Worm (Caenorhabditis elegans): ENCODE results near the gene Y39A1A.9.

Gene Y39A1A.9

ce11 chrIII:10633403-10633674 is at the start of gene Y39A1A.9:
Gene Y39A1A.9 (minus strand): TSS chrIII:10633501.
- TF ChIP-seq dao-5 (tag; optimal IDR thresholded peaks at IDR 0.05) (no peak), W03F9.2 (tag; optimal IDR thresholded peaks at IDR 0.05) (no peak), him-1 (tag; optimal IDR thresholded peaks at IDR 0.05) (no peak)

- no peak for TF ChIP-seq him-1 (tag; optimal IDR thresholded peaks at IDR 0.05)
- TF ChIP-seq dao-5 (tag; optimal IDR thresholded peaks at IDR 0.05) = no peak
- no peak for TF ChIP-seq W03F9.2 (tag; optimal IDR thresholded peaks at IDR 0.05)
Measured at ce11 chrIII:10678971-10679370, 45.7 kb upstream of the Y39A1A.9 start, which contains the start of gene Y39A1A.16. Gene Y39A1A.16 (plus strand): TSS chrIII:10679271.

- TF ChIP-seq W03F9.2 (tag; optimal IDR thresholded peaks at IDR 0.05) = no peak
- TF ChIP-seq dao-5 (tag; optimal IDR thresholded peaks at IDR 0.05) = no peak
- no peak for TF ChIP-seq him-1 (tag; optimal IDR thresholded peaks at IDR 0.05)
Measured at ce11 chrIII:10671894-10672293, 38.6 kb upstream of the Y39A1A.9 start.

ce11 chrIII:10666640-10667039 is 33.3 kb upstream of the Y39A1A.9 start:
- no peak for TF ChIP-seq dao-5 (tag; optimal IDR thresholded peaks at IDR 0.05)
- TF ChIP-seq W03F9.2 (tag; optimal IDR thresholded peaks at IDR 0.05) = no peak
- no peak for TF ChIP-seq him-1 (tag; optimal IDR thresholded peaks at IDR 0.05)

- no peak for TF ChIP-seq W03F9.2 (tag; optimal IDR thresholded peaks at IDR 0.05)
- TF ChIP-seq dao-5 (tag; optimal IDR thresholded peaks at IDR 0.05) = no peak
- TF ChIP-seq him-1 (tag; optimal IDR thresholded peaks at IDR 0.05) = no peak
Measured at ce11 chrIII:10661292-10661691, 28.0 kb upstream of the Y39A1A.9 start.

- TF ChIP-seq W03F9.2 (tag; optimal IDR thresholded peaks at IDR 0.05) (no peak), dao-5 (tag; optimal IDR thresholded peaks at IDR 0.05) (no peak)
Measured at ce11 chrIII:10658394-10658793, 25.1 kb upstream of the Y39A1A.9 start.

- TF ChIP-seq him-1 (tag; optimal IDR thresholded peaks at IDR 0.05) (no peak), W03F9.2 (tag; optimal IDR thresholded peaks at IDR 0.05) (no peak), dao-5 (tag; optimal IDR thresholded peaks at IDR 0.05) (no peak)
Measured at ce11 chrIII:10657661-10658060, 24.4 kb upstream of the Y39A1A.9 start.

ce11 chrIII:10656069-10656468 is 22.8 kb upstream of the Y39A1A.9 start:
- no peak for TF ChIP-seq him-1 (tag; optimal IDR thresholded peaks at IDR 0.05)

- TF ChIP-seq dao-5 (tag; optimal IDR thresholded peaks at IDR 0.05) (no peak), him-1 (tag; optimal IDR thresholded peaks at IDR 0.05) (no peak), W03F9.2 (tag; optimal IDR thresholded peaks at IDR 0.05) (no peak)
Measured at ce11 chrIII:10654718-10655117, 21.4 kb upstream of the Y39A1A.9 start, which contains the start of gene cnt-2. Gene cnt-2 (plus strand): TSS chrIII:10655018.

ce11 chrIII:10653479-10653878 is 20.2 kb upstream of the Y39A1A.9 start:
- TF ChIP-seq W03F9.2 (tag; optimal IDR thresholded peaks at IDR 0.05) (no peak), dao-5 (tag; optimal IDR thresholded peaks at IDR 0.05) (no peak), him-1 (tag; optimal IDR thresholded peaks at IDR 0.05) (no peak)

- TF ChIP-seq W03F9.2 (tag; optimal IDR thresholded peaks at IDR 0.05) = no peak
- no peak for TF ChIP-seq dao-5 (tag; optimal IDR thresholded peaks at IDR 0.05)
- no peak for TF ChIP-seq him-1 (tag; optimal IDR thresholded peaks at IDR 0.05)
Measured at ce11 chrIII:10652833-10653232, 19.5 kb upstream of the Y39A1A.9 start.

- TF ChIP-seq W03F9.2 (tag; optimal IDR thresholded peaks at IDR 0.05) (no peak), dao-5 (tag; optimal IDR thresholded peaks at IDR 0.05) (no peak), him-1 (tag; optimal IDR thresholded peaks at IDR 0.05) (no peak)
Measured at ce11 chrIII:10651634-10652033, 18.3 kb upstream of the Y39A1A.9 start.

ce11 chrIII:10649219-10649618 is 15.9 kb upstream of the Y39A1A.9 start, which contains the start of gene emg-1:
Gene emg-1 (plus strand): TSS chrIII:10649519.
- TF ChIP-seq him-1 (tag; optimal IDR thresholded peaks at IDR 0.05) = no peak
- TF ChIP-seq W03F9.2 (tag; optimal IDR thresholded peaks at IDR 0.05) = no peak
- no peak for TF ChIP-seq dao-5 (tag; optimal IDR thresholded peaks at IDR 0.05)

ce11 chrIII:10646094-10646493 is 12.8 kb upstream of the Y39A1A.9 start, which contains the start of gene orc-4:
Gene orc-4 (plus strand): TSS chrIII:10646170.
- TF ChIP-seq dao-5 (tag; optimal IDR thresholded peaks at IDR 0.05) (no peak), him-1 (tag; optimal IDR thresholded peaks at IDR 0.05) (no peak), W03F9.2 (tag; optimal IDR thresholded peaks at IDR 0.05) (no peak)

- TF ChIP-seq W03F9.2 (tag; optimal IDR thresholded peaks at IDR 0.05) (peak; percentile 70), dao-5 (tag; optimal IDR thresholded peaks at IDR 0.05) (no peak)
Measured at ce11 chrIII:10642781-10643180, 9.5 kb upstream of the Y39A1A.9 start, which contains the start of the genes dhs-11 and orc-1. Gene dhs-11 (minus strand): TSS chrIII:10642865. Gene orc-1 (plus strand): TSS chrIII:10643129.

Measured in whole organism, L4/young adult.